Worm (Caenorhabditis elegans) whole organism, L1 larva: ENCODE measurements around the gene nas-23.
A peak's percentile ranks its signal among the peaks of the same experiment; 100 is the strongest.

Experiments used
- C34B4.2 ChIP-seq: sonication (generic microtip); optimal IDR thresholded peaks from 2 replicates; lab custom pipeline; 2017; ENCODE audit warnings: mild to moderate bottlenecking, missing genetic modification characterization, missing compliant biosample characterization
- Y116A8C.19 ChIP-seq: sonication (generic microtip); optimal IDR thresholded peaks from 2 replicates; lab custom pipeline; 2016; ENCODE audit warnings: missing compliant biosample characterization, missing genetic modification characterization, borderline replicate concordance
- ama-1 ChIP-seq: fragments of 150-350 bp; optimal IDR thresholded peaks from 2 replicates; lab custom pipeline; 2014
- ceh-63 ChIP-seq: fragments of 200-800 bp; sonication (Bioruptor generic); optimal IDR thresholded peaks from 2 replicates; lab custom pipeline; 2018; ENCODE audit warnings: mild to moderate bottlenecking, missing genetic modification characterization, missing compliant biosample characterization
- ceh-88 ChIP-seq: fragments of 200-800 bp; sonication (Bioruptor generic); IDR thresholded peaks from 2 replicates; pipeline ENCODE4 v1.3.6; 2022; ENCODE audit warnings: missing genetic modification characterization, missing compliant biosample characterization
- ces-1 ChIP-seq: fragments of 150-350 bp; optimal IDR thresholded peaks from 2 replicates; lab custom pipeline; 2014; ENCODE audit warnings: missing biosample characterization, missing genetic modification reagents, missing genetic modification characterization
- dsc-1 ChIP-seq: sonication (generic microtip); optimal IDR thresholded peaks from 2 replicates; lab custom pipeline; 2016; ENCODE audit warnings: mild to moderate bottlenecking, missing genetic modification characterization, missing compliant biosample characterization
- efl-1 ChIP-seq, 4 experiments: fragments of 150-350 bp; optimal IDR thresholded peaks in 3 of 4; peaks in 1 of 4; 1 replicate in 1 of 4; 2 replicates in 3 of 4; lab custom pipeline; 2014; ENCODE audit warnings: missing biosample characterization in 2 of 4, missing genetic modification characterization in 2 of 4, missing genetic modification reagents in 2 of 4
- efl-3 ChIP-seq: fragments of 200-800 bp; sonication (Bioruptor generic); optimal IDR thresholded peaks from 2 replicates; lab custom pipeline; 2018; ENCODE audit warnings: mild to moderate bottlenecking, missing genetic modification characterization, missing compliant biosample characterization
- egl-13 ChIP-seq: sonication (generic microtip); optimal IDR thresholded peaks from 2 replicates; lab custom pipeline; 2016; ENCODE audit warnings: missing genotype, missing genetic modification reagents, missing genetic modification characterization, missing compliant biosample characterization
- egl-27 ChIP-seq, 2 experiments: fragments of 150-350 bp in 1 of 2; sonication (generic microtip); optimal IDR thresholded peaks; 3 replicates each; lab custom pipeline; 2017 to 2018; ENCODE audit warnings: missing biosample characterization in 2 of 2, missing genetic modification characterization in 2 of 2, missing genetic modification reagents in 2 of 2
- elt-2 ChIP-seq: sonication (generic microtip); optimal IDR thresholded peaks from 2 replicates; lab custom pipeline; 2016; ENCODE audit warnings: missing genetic modification characterization, mild to moderate bottlenecking, inconsistent platforms, missing compliant biosample characterization, missing genetic modification reagents
- elt-3 ChIP-seq, 6 experiments: fragments of 150-350 bp in 1 of 6; sonication (generic microtip); optimal IDR thresholded peaks; 2 replicates each; lab custom pipeline; 2017 to 2018; ENCODE audit warnings: missing biosample characterization in 6 of 6, missing genetic modification characterization in 6 of 6, inconsistent platforms in 1 of 6
- fkh-10 ChIP-seq: sonication (generic microtip); optimal IDR thresholded peaks from 2 replicates; lab custom pipeline; 2017; ENCODE audit warnings: missing biosample characterization, missing genetic modification reagents, missing genetic modification characterization
- fkh-4 ChIP-seq: sonication (generic microtip); optimal IDR thresholded peaks from 2 replicates; lab custom pipeline; 2016; ENCODE audit warnings: missing compliant biosample characterization, missing genetic modification characterization, borderline replicate concordance
- grh-1 ChIP-seq: fragments of 200-800 bp; sonication (Bioruptor generic); IDR thresholded peaks from 2 replicates; pipeline ENCODE4 v1.3.6; 2022; ENCODE audit warnings: missing genetic modification reagents, missing genetic modification characterization, missing compliant biosample characterization
- hlh-17 ChIP-seq: fragments of 200-800 bp; sonication (Bioruptor generic); optimal IDR thresholded peaks from 2 replicates; lab custom pipeline; 2018; ENCODE audit warnings: missing genetic modification characterization, mild to moderate bottlenecking, missing compliant biosample characterization, moderate library complexity, borderline replicate concordance
- irx-1 ChIP-seq: sonication (generic microtip); optimal IDR thresholded peaks from 2 replicates; lab custom pipeline; 2016; ENCODE audit warnings: missing genetic modification characterization, missing compliant biosample characterization
- lin-14 ChIP-seq: fragments of 200-800 bp; sonication (Bioruptor generic); optimal IDR thresholded peaks from 2 replicates; lab custom pipeline; 2018; ENCODE audit warnings: mild to moderate bottlenecking, missing genetic modification characterization, moderate library complexity, missing compliant biosample characterization
- lir-3 ChIP-seq: sonication (generic microtip); optimal IDR thresholded peaks from 2 replicates; lab custom pipeline; 2016; ENCODE audit warnings: mild to moderate bottlenecking, missing genetic modification characterization, moderate library complexity, missing compliant biosample characterization; ENCODE audit not compliant: poor library complexity
- lsy-2 ChIP-seq, 2 experiments: fragments of 150-350 bp; optimal IDR thresholded peaks; 2 replicates each; lab custom pipeline; 2014; ENCODE audit warnings: missing biosample characterization in 2 of 2, missing genetic modification characterization in 2 of 2
- mep-1 ChIP-seq: fragments of 150-350 bp; optimal IDR thresholded peaks from 2 replicates; lab custom pipeline; 2014; ENCODE audit warnings: missing biosample characterization, missing genetic modification characterization
- nhr-11 ChIP-seq: fragments of 150-350 bp; optimal IDR thresholded peaks from 2 replicates; lab custom pipeline; 2014; ENCODE audit warnings: missing biosample characterization, missing genetic modification characterization
- nhr-12 ChIP-seq: sonication (generic microtip); optimal IDR thresholded peaks from 2 replicates; lab custom pipeline; 2017; ENCODE audit warnings: missing biosample characterization, missing genetic modification characterization
- nhr-28 ChIP-seq: fragments of 150-350 bp; optimal IDR thresholded peaks from 2 replicates; lab custom pipeline; 2014; ENCODE audit warnings: missing biosample characterization, missing genetic modification characterization
- nhr-47 ChIP-seq: sonication (generic microtip); optimal IDR thresholded peaks from 2 replicates; lab custom pipeline; 2016; ENCODE audit warnings: mild to moderate bottlenecking, missing genetic modification characterization, moderate library complexity, missing compliant biosample characterization
- nhr-84 ChIP-seq: sonication (generic microtip); optimal IDR thresholded peaks from 2 replicates; lab custom pipeline; 2017; ENCODE audit warnings: missing biosample characterization, missing genetic modification characterization
- nhr-85 ChIP-seq: sonication (generic microtip); peaks from one replicate; lab custom pipeline; 2016; ENCODE audit warnings: missing genetic modification characterization, inconsistent platforms, missing compliant biosample characterization
- nhr-90 ChIP-seq: sonication (generic microtip); optimal IDR thresholded peaks from 2 replicates; lab custom pipeline; 2016; ENCODE audit warnings: mild to moderate bottlenecking, missing genetic modification characterization, missing compliant biosample characterization; ENCODE audit not compliant: poor library complexity
- pag-3 ChIP-seq: sonication (generic microtip); optimal IDR thresholded peaks from 2 replicates; lab custom pipeline; 2017; ENCODE audit warnings: missing genetic modification characterization, mild to moderate bottlenecking, missing compliant biosample characterization, antibody characterized with exemption, borderline replicate concordance; ENCODE audit not compliant: insufficient read depth
- pax-3 ChIP-seq: fragments of 200-800 bp; sonication (Bioruptor generic); optimal IDR thresholded peaks from 2 replicates; lab custom pipeline; 2018; ENCODE audit warnings: mild to moderate bottlenecking, missing genetic modification characterization, moderate library complexity, missing compliant biosample characterization
- pqm-1 ChIP-seq: sonication (generic microtip); optimal IDR thresholded peaks from 3 replicates; lab custom pipeline; 2017; ENCODE audit warnings: missing biosample characterization, missing genetic modification characterization
- rnt-1 ChIP-seq: sonication (generic microtip); optimal IDR thresholded peaks from 2 replicates; lab custom pipeline; 2016; ENCODE audit warnings: mild to moderate bottlenecking, missing genetic modification characterization, moderate library complexity, missing compliant biosample characterization
- snpc-4 ChIP-seq: fragments of 150-350 bp; optimal IDR thresholded peaks from 2 replicates; lab custom pipeline; 2014; ENCODE audit warnings: missing biosample characterization, missing genetic modification characterization
- snu-23 ChIP-seq: sonication (generic microtip); optimal IDR thresholded peaks from 2 replicates; lab custom pipeline; 2016; ENCODE audit warnings: missing genetic modification characterization, missing compliant biosample characterization
- sox-4 ChIP-seq: sonication (generic microtip); optimal IDR thresholded peaks from 2 replicates; lab custom pipeline; 2016; ENCODE audit warnings: missing genetic modification characterization, missing compliant biosample characterization
- sptf-1 ChIP-seq: fragments of 150-350 bp; optimal IDR thresholded peaks from 2 replicates; lab custom pipeline; 2014; ENCODE audit warnings: missing biosample characterization, missing genetic modification characterization
- sup-37 ChIP-seq: fragments of 200-800 bp; sonication (Bioruptor generic); optimal IDR thresholded peaks from 2 replicates; lab custom pipeline; 2018; ENCODE audit warnings: mild to moderate bottlenecking, missing genetic modification characterization, missing compliant biosample characterization
- tbx-2 ChIP-seq: sonication (generic microtip); optimal IDR thresholded peaks from 2 replicates; lab custom pipeline; 2016; ENCODE audit warnings: missing genetic modification characterization, missing compliant biosample characterization
- unc-30 ChIP-seq: sonication (generic microtip); optimal IDR thresholded peaks from 2 replicates; lab custom pipeline; 2017; ENCODE audit warnings: missing biosample characterization, missing genetic modification characterization
- unc-62 ChIP-seq: fragments of 150-350 bp; optimal IDR thresholded peaks from 2 replicates; lab custom pipeline; 2014; ENCODE audit warnings: missing biosample characterization, missing genetic modification reagents, missing genetic modification characterization
- unc-98 ChIP-seq: fragments of 200-800 bp; sonication (Bioruptor generic); IDR thresholded peaks from 2 replicates; pipeline ENCODE4 v1.3.6; 2022; ENCODE audit warnings: missing genetic modification characterization, missing compliant biosample characterization
- ztf-11 ChIP-seq, 2 experiments: sonication (generic microtip); optimal IDR thresholded peaks; 2 replicates each; lab custom pipeline; 2016 to 2017; ENCODE audit warnings: missing genetic modification characterization in 2 of 2, missing biosample characterization in 1 of 2, missing compliant biosample characterization in 1 of 2
- ztf-4 ChIP-seq: fragments of 150-350 bp; optimal IDR thresholded peaks from 2 replicates; lab custom pipeline; 2014; ENCODE audit warnings: missing biosample characterization, missing genetic modification characterization

Gene nas-23

DNA sequence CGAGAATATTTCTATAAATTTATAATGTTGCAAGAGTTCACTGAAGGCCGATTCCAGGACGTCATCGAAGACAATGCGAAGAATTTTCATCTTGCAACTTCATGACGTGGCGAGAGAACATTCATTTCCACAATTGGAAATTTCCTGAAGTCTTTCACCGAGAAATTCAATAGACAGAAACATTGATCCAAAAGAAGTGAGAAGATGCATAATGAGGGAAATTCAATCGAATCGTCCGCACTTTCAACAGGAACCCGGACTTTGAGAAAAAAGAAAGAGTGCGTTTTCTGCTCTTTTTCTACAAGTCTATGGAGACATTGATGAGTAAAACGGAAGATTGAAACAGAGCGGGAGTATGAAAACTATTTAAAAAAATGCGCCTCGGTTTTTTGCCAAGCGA, 24.2 kb downstream of the nas-23 start:
- TF ChIP-seq ceh-88 (GFP tag; lab: Robert Waterston, UW): no peak
- no peak for TF ChIP-seq grh-1 (GFP tag; lab: Robert Waterston, UW)
- TF ChIP-seq fkh-10 (GFP tag; lab: Kevin White, UChicago): peak; percentile 96
- TF ChIP-seq lin-14: peak; percentile 47
- TF ChIP-seq ces-1: peak; percentile 40
- no peak for TF ChIP-seq efl-1 (optimal IDR thresholded peaks at IDR 0.05; lab: Kevin White, UChicago)
- peak in 1 of 2 experiments; percentile 22 for TF ChIP-seq efl-1 (GFP tag; optimal IDR thresholded peaks at IDR 0.05 in 1 of 2; lab: Kevin White, UChicago)

DNA sequence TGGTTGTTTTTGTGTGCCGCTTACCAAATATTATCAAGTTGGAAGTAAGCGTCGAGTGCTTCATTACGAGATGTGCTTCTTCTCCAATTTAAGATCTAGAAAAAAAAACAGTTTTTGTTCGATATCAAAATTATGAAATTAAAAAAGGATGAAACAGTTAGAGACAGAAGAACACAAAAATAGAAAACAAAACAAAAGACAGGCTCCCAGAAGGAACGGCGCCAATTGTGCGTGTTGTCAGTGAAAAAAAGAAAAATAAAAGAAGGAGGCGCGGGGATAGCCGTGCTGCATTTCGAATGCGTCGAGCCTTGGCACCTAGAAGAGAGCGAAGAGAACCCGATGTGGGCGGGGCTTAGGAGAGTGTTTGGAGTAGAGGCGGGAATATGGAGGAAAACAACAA, 28.0 kb downstream of the nas-23 start, which contains the start of gene sro-1:
Gene sro-1 (minus strand): TSS at position 101 of the 400 bp plus-strand sequence.
- TF ChIP-seq ztf-11 (tag; optimal IDR thresholded peaks at IDR 0.05; lab: Kevin White, UChicago): no peak
- TF ChIP-seq, all 84 proteins: peak for 0

DNA sequence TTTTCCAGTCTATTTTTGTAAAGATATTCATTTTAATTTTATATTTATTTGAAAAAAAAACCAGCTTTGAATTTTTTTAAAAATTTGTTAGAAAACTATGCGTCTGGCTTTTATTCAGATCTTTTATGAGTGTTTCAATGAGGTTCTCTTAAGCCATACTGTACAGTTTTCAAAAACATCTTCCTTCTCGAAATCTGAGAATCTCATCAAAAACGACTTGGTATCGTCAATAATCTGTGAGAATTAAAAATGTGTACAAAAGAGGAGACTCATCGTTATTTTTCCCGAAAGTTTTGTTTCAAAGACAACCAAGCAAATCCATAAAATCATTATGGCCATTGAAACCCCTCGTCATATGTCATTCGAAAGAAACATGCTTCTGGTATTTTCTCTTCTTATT, 34.3 kb downstream of the nas-23 start, which contains the start of gene D1022.2:
Gene D1022.2 (plus strand): TSS at position 301 of the 400 bp plus-strand sequence.
- TF ChIP-seq nhr-28 (tag; lab: Kevin White, UChicago) (no peak), sup-37 (GFP tag; lab: Kevin White, UChicago) (no peak), pag-3 (tag; lab: Kevin White, UChicago) (no peak), nhr-84 (tag; lab: Kevin White, UChicago) (no peak), unc-62 (GFP tag; lab: Kevin White, UChicago) (no peak), dsc-1 (no peak), fkh-4 (no peak), ztf-11 (tag; optimal IDR thresholded peaks at IDR 0.05; lab: Kevin White, UChicago) (no peak), nhr-11 (tag; lab: Kevin White, UChicago) (no peak), ztf-4 (no peak), elt-3 (tag; optimal IDR thresholded peaks at IDR 0.05; lab: Kevin White, UChicago) (no peak), nhr-12 (tag; lab: Kevin White, UChicago) (no peak), snpc-4 (tag; lab: Kevin White, UChicago) (no peak), nhr-90 (tag; lab: Kevin White, UChicago) (no peak), lir-3 (tag; lab: Kevin White, UChicago) (no peak), pqm-1 (no peak), ama-1 (no peak), irx-1 (no peak), rnt-1 (tag; lab: Kevin White, UChicago) (no peak)

- peak; percentile 0 for TF ChIP-seq nhr-85
- no peak for TF ChIP-seq nhr-11 (tag; lab: Kevin White, UChicago)
Observed at ce11 chrII:7458706-7459105, 34.8 kb downstream of the nas-23 start, which contains the start of gene D1022.5. Gene D1022.5, minus strand, starts transcription at chrII:7458806.

DNA sequence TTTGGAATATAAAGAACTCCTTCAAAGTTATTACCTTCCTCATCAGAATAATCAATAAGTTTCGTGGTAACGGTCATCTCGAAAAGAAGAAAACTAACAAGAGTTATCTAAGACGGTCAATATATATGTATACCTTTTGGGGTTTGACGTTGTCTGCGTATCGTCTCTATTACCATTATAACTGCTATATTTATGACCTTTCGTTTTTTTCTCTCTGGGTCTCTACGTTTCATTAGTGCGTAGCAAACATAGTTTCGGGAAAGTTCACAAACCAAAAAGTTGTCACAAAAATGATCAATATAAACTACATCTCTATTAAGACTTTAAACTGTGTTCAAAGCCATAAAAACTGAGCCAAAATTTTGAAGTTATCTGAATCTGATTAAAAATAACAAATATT, 36.3 kb downstream of the nas-23 start, which contains the start of gene D1022.4:
Gene D1022.4 (minus strand): TSS at position 83 of the 400 bp plus-strand sequence.
- TF ChIP-seq grh-1 (GFP tag; lab: Robert Waterston, UW) (no peak), unc-30 (tag; lab: Kevin White, UChicago) (no peak), elt-2 (tag; lab: Kevin White, UChicago) (no peak), efl-3 (GFP tag; lab: Kevin White, UChicago) (no peak), tbx-2 (tag; lab: Kevin White, UChicago) (no peak), egl-27 (tag; optimal IDR thresholded peaks at IDR 0.05; lab: Kevin White, UChicago) (no peak), pqm-1 (no peak), egl-13 (tag; lab: Kevin White, UChicago) (no peak), hlh-17 (GFP tag; lab: Kevin White, UChicago) (no peak), C34B4.2 (tag; lab: Kevin White, UChicago) (no peak), Y116A8C.19 (no peak), nhr-47 (tag; lab: Kevin White, UChicago) (no peak), ceh-63 (GFP tag; lab: Kevin White, UChicago) (no peak), pax-3 (tag; lab: Kevin White, UChicago) (no peak), sox-4 (tag; lab: Kevin White, UChicago) (no peak), lin-14 (peak; percentile 47), unc-98 (no peak), irx-1 (no peak), mep-1 (no peak), rnt-1 (tag; lab: Kevin White, UChicago) (no peak), sptf-1 (tag; lab: Kevin White, UChicago) (no peak), fkh-4 (no peak), lsy-2 (tag; optimal IDR thresholded peaks at IDR 0.05; lab: Kevin White, UChicago) (peak in 1 of 2 experiments; percentile 20), nhr-85 (peak; percentile 60), snu-23 (no peak)
